Worm (Caenorhabditis elegans) whole organism, L4/young adult: Measurements from ENCODE around the gene F44D12.10.
"Not testable (repeated sequence)": the region's sequence is repeated elsewhere in the genome, so short reads cannot be mapped to it uniquely, and the experiment has no call there.

Experiments used
- W03F9.2 ChIP-seq: fragments of 150-350 bp; optimal IDR thresholded peaks from 2 replicates; lab custom pipeline; 2014; ENCODE audit warnings: missing biosample characterization, missing genetic modification characterization
- dao-5 ChIP-seq: sonication (generic microtip); optimal IDR thresholded peaks from 2 replicates; lab custom pipeline; 2016; ENCODE audit warnings: missing genotype, missing genetic modification characterization, moderate library complexity, missing compliant biosample characterization
- him-1 ChIP-seq: sonication (generic microtip); optimal IDR thresholded peaks from 2 replicates; lab custom pipeline; 2016; ENCODE audit warnings: missing genotype, missing genetic modification reagents, missing genetic modification characterization, missing compliant biosample characterization

The F44D12.10 gene

ce11 chrIV:10062728-10063127 is 25.9 kb upstream of the F44D12.10 start, which contains the start of gene ipla-7:
ipla-7 (minus strand) TSS chrIV:10062849.
- no peak for TF ChIP-seq dao-5 (tag; lab: Kevin White, UChicago)
- no peak for TF ChIP-seq him-1 (tag; lab: Kevin White, UChicago)
- no peak for TF ChIP-seq W03F9.2 (tag; lab: Kevin White, UChicago)

ce11 chrIV:10060795-10061194 is 23.9 kb upstream of the F44D12.10 start:
- TF ChIP-seq dao-5 (tag; lab: Kevin White, UChicago), result no peak
- no peak for TF ChIP-seq him-1 (tag; lab: Kevin White, UChicago)
- TF ChIP-seq W03F9.2 (tag; lab: Kevin White, UChicago), result no peak

ce11 chrIV:10059175-10059574 is 22.3 kb upstream of the F44D12.10 start:
- TF ChIP-seq him-1 (tag; lab: Kevin White, UChicago) (no peak), dao-5 (tag; lab: Kevin White, UChicago) (no peak), W03F9.2 (tag; lab: Kevin White, UChicago) (no peak)

- TF ChIP-seq W03F9.2 (tag; lab: Kevin White, UChicago) (no peak), him-1 (tag; lab: Kevin White, UChicago) (no peak), dao-5 (tag; lab: Kevin White, UChicago) (no peak)
Measured at ce11 chrIV:10056138-10056537, 19.3 kb upstream of the F44D12.10 start, which contains the start of gene T04B2.7. T04B2.7 (minus strand) TSS chrIV:10056238.

ce11 chrIV:10053550-10053949 is 16.7 kb upstream of the F44D12.10 start, which contains the start of gene srv-12:
srv-12 (minus strand) TSS chrIV:10053650.
- TF ChIP-seq W03F9.2 (tag; lab: Kevin White, UChicago), result no peak
- no peak for TF ChIP-seq dao-5 (tag; lab: Kevin White, UChicago)
- no peak for TF ChIP-seq him-1 (tag; lab: Kevin White, UChicago)

ce11 chrIV:10051088-10051487 is 14.2 kb upstream of the F44D12.10 start, which contains the start of gene T04B2.8:
T04B2.8 (minus strand) TSS chrIV:10051188.
- no peak for TF ChIP-seq dao-5 (tag; lab: Kevin White, UChicago)
- no peak for TF ChIP-seq him-1 (tag; lab: Kevin White, UChicago)
- no peak for TF ChIP-seq W03F9.2 (tag; lab: Kevin White, UChicago)

- no peak for TF ChIP-seq dao-5 (tag; lab: Kevin White, UChicago)
- no peak for TF ChIP-seq W03F9.2 (tag; lab: Kevin White, UChicago)
- TF ChIP-seq him-1 (tag; lab: Kevin White, UChicago), result no peak
Measured at ce11 chrIV:10048268-10048667, 11.4 kb upstream of the F44D12.10 start.

ce11 chrIV:10047108-10047507 is 10.2 kb upstream of the F44D12.10 start, which contains the start of gene T04B2.3:
T04B2.3 (plus strand) TSS chrIV:10047408.
- TF ChIP-seq dao-5 (tag; lab: Kevin White, UChicago), result no peak
- TF ChIP-seq him-1 (tag; lab: Kevin White, UChicago), result no peak

- no peak for TF ChIP-seq dao-5 (tag; lab: Kevin White, UChicago)
- no peak for TF ChIP-seq him-1 (tag; lab: Kevin White, UChicago)
- TF ChIP-seq W03F9.2 (tag; lab: Kevin White, UChicago), result no peak
Measured at ce11 chrIV:10046005-10046404, 9.1 kb upstream of the F44D12.10 start.

- TF ChIP-seq dao-5 (tag; lab: Kevin White, UChicago) (no peak), him-1 (tag; lab: Kevin White, UChicago) (no peak), W03F9.2 (tag; lab: Kevin White, UChicago) (no peak)
Measured at ce11 chrIV:10042881-10043280, 6.0 kb upstream of the F44D12.10 start, which contains the start of gene frk-1. frk-1 (plus strand) TSS chrIV:10043181.

ce11 chrIV:10040803-10041202 is 3.9 kb upstream of the F44D12.10 start, which contains the start of gene dhs-31:
dhs-31 (minus strand) TSS chrIV:10040903.
- TF ChIP-seq W03F9.2 (tag; lab: Kevin White, UChicago), result no peak

- TF ChIP-seq him-1 (tag; lab: Kevin White, UChicago) (no peak), W03F9.2 (tag; lab: Kevin White, UChicago) (no peak), dao-5 (tag; lab: Kevin White, UChicago) (no peak)
Measured at ce11 chrIV:10033053-10033452, 3.8 kb downstream of the F44D12.10 start, which contains the start of gene F44D12.6. F44D12.6 (plus strand) TSS chrIV:10033353.

ce11 chrIV:10028779-10029178 is 8.1 kb downstream of the F44D12.10 start, which contains the start of the genes F44D12.16 and msd-2:
F44D12.16 (plus strand) TSS chrIV:10029079.
msd-2 (plus strand) TSS chrIV:10029083.
- TF ChIP-seq him-1, dao-5, W03F9.2 (tag; lab: Kevin White, UChicago): not testable (repeated sequence)

- TF ChIP-seq dao-5 (tag; lab: Kevin White, UChicago) (no peak), him-1 (tag; lab: Kevin White, UChicago) (no peak), W03F9.2 (tag; lab: Kevin White, UChicago) (no peak)
Measured at ce11 chrIV:10027566-10027965, 9.3 kb downstream of the F44D12.10 start, which contains the start of gene gipc-2. gipc-2 (minus strand) TSS chrIV:10027666.
